Worm (Caenorhabditis elegans): ENCODE results near the gene mtrf-1L.

Gene mtrf-1L

ce11 chrIV:5209390-5209789 lies 22.4 kb downstream of the mtrf-1L start, which contains the start of the genes Y59E9AL.36 and nbet-1 (continued):
- peak in 1 of 2 experiments; percentile 49 for TF ChIP-seq mdl-1 (tag; optimal IDR thresholded peaks at IDR 0.05)
- peak in 1 of 2 experiments; percentile 29 for TF ChIP-seq hif-1 (tag; optimal IDR thresholded peaks at IDR 0.05)
- TF ChIP-seq T26A8.4 (GFP tag; IDR thresholded peaks at IDR 0.05): peak; percentile 61; the same call in 1 of the 2 replicates
- TF ChIP-seq set-16 (GFP tag; IDR thresholded peaks at IDR 0.05): no peak
- no peak for TF ChIP-seq unc-39 (tag; optimal IDR thresholded peaks at IDR 0.05)
- no peak for TF ChIP-seq tra-1 (GFP tag; IDR thresholded peaks at IDR 0.05)
- TF ChIP-seq mdt-29 (GFP tag; IDR thresholded peaks at IDR 0.05): no peak
- peak; percentile 59 for TF ChIP-seq nhr-28 (tag; optimal IDR thresholded peaks at IDR 0.05)
- peak; percentile 27; the same call in 1 of the 2 replicates for TF ChIP-seq pha-4 (GFP tag; IDR thresholded peaks at IDR 0.05)
- peak; percentile 7 for TF ChIP-seq pha-4 (tag; optimal IDR thresholded peaks at IDR 0.05)
- no peak for TF ChIP-seq snpc-4 (tag; optimal IDR thresholded peaks at IDR 0.05)
- TF ChIP-seq ctbp-1 (GFP tag; IDR thresholded peaks at IDR 0.05): no peak
- no peak for TF ChIP-seq dmd-9 (GFP tag; IDR thresholded peaks at IDR 0.05)
- TF ChIP-seq F49E8.2 (tag; optimal IDR thresholded peaks at IDR 0.05; ENCODE audit: borderline replicate concordance): no peak
- TF ChIP-seq spr-3 (GFP tag; optimal IDR thresholded peaks at IDR 0.05): no peak
- peak; percentile 45 for TF ChIP-seq T20F7.1 (GFP tag; optimal IDR thresholded peaks at IDR 0.05)
- TF ChIP-seq lin-38 (GFP tag; IDR thresholded peaks at IDR 0.05): peak; percentile 95
- no peak for TF ChIP-seq zip-11 (GFP tag; IDR thresholded peaks at IDR 0.05)
- no peak for TF ChIP-seq dve-1 (tag; optimal IDR thresholded peaks at IDR 0.05; ENCODE audit: insufficient read depth)
- peak; percentile 70 for TF ChIP-seq nhr-77 (tag; optimal IDR thresholded peaks at IDR 0.05)
- no peak for TF ChIP-seq lin-29 (GFP tag; IDR thresholded peaks at IDR 0.05)
- TF ChIP-seq ama-1 (optimal IDR thresholded peaks at IDR 0.05): peak; percentile 16
- TF ChIP-seq saeg-2 (GFP tag; IDR thresholded peaks at IDR 0.05): no peak
- TF ChIP-seq D1046.2 (GFP tag; IDR thresholded peaks at IDR 0.05): no peak
- TF ChIP-seq php-3 (GFP tag; IDR thresholded peaks at IDR 0.05): no peak
- no peak for TF ChIP-seq fos-1 (tag; optimal IDR thresholded peaks at IDR 0.05)
- no peak for TF ChIP-seq dmd-8 (GFP tag; IDR thresholded peaks at IDR 0.05)
- TF ChIP-seq lin-39 (tag; optimal IDR thresholded peaks at IDR 0.05): no peak
- TF ChIP-seq snpc-1.2 (GFP tag; IDR thresholded peaks at IDR 0.05): peak; percentile 89
- no peak for TF ChIP-seq daf-12 (tag; optimal IDR thresholded peaks at IDR 0.05)
- no peak for TF ChIP-seq zfp-3 (GFP tag; conservative IDR thresholded peaks at IDR 0.05)
- peak; percentile 69 for TF ChIP-seq rbr-2 (tag; optimal IDR thresholded peaks at IDR 0.05)
- TF ChIP-seq ceh-44 (GFP tag; IDR thresholded peaks at IDR 0.05): no peak
- TF ChIP-seq ces-1 (GFP tag; optimal IDR thresholded peaks at IDR 0.05): peak; percentile 15
- no peak for TF ChIP-seq egl-27 (tag; optimal IDR thresholded peaks at IDR 0.05)
- TF ChIP-seq vab-7 (GFP tag; IDR thresholded peaks at IDR 0.05): no peak
- TF ChIP-seq sdz-12 (GFP tag; optimal IDR thresholded peaks at IDR 0.05): no peak
- peak; percentile 66 for TF ChIP-seq hlh-30 (tag; optimal IDR thresholded peaks at IDR 0.05; ENCODE audit: insufficient read depth)
- TF ChIP-seq daf-16 (GFP tag; optimal IDR thresholded peaks at IDR 0.05): peak in 1 of 2 experiments; percentile 33
- TF ChIP-seq daf-16 (tag; optimal IDR thresholded peaks at IDR 0.05): peak; percentile 75
- no peak for TF ChIP-seq lir-3 (tag; optimal IDR thresholded peaks at IDR 0.05)
- TF ChIP-seq nhr-6 (tag; optimal IDR thresholded peaks at IDR 0.05): peak; percentile 72
- 0 out of 2 replicates have a peak, but pooled peaks have one; percentile 19 for TF ChIP-seq arid-1 (GFP tag; conservative IDR thresholded peaks at IDR 0.05)
- TF ChIP-seq unc-130 (GFP tag; optimal IDR thresholded peaks at IDR 0.05): no peak
- peak; percentile 84 for TF ChIP-seq lin-13 (GFP tag; optimal IDR thresholded peaks at IDR 0.05)
- TF ChIP-seq madf-9 (GFP tag; conservative IDR thresholded peaks at IDR 0.05): no peak

All from whole organism, L4 larva.